Fruit fly (Drosophila melanogaster): ENCODE data around the gene CG9330.

The CG9330 gene

dm6 chr3L:19552136-19552773, 33.8 kb upstream of the CG9330 start, which contains the start of the genes Ltn1 and CG9300 (continued):
- peak; percentile 12; the same call in 2 of the 3 replicates for TF ChIP-seq zen2 (GFP tag; IDR thresholded peaks at IDR 0.05; ENCODE audit: partially characterized antibody)
- TF ChIP-seq hkb (optimal IDR thresholded peaks at IDR 0.05) = no peak
- TF ChIP-seq hkb (GFP tag; IDR thresholded peaks at IDR 0.05) = no peak
- TF ChIP-seq bab2 (GFP tag; optimal IDR thresholded peaks at IDR 0.05) = no peak
- TF ChIP-seq Rfx (GFP tag; IDR thresholded peaks at IDR 0.05) = peak; percentile 58
- peak; percentile 10 for TF ChIP-seq NC2α (GFP tag; optimal IDR thresholded peaks at IDR 0.05)
- no peak for TF ChIP-seq CG1602 (GFP tag; optimal IDR thresholded peaks at IDR 0.05)
- TF ChIP-seq CG1529 (GFP tag; optimal IDR thresholded peaks at IDR 0.05) = no peak
- TF ChIP-seq CG12155 (GFP tag; optimal IDR thresholded peaks at IDR 0.05) = peak; percentile 6
- peak; percentile 3 for TF ChIP-seq dmrt11E (tag; optimal IDR thresholded peaks at IDR 0.05)
- TF ChIP-seq BEAF-32 (GFP tag; optimal IDR thresholded peaks at IDR 0.05) = peak; percentile 69
- TF ChIP-seq Ssrp (tag; optimal IDR thresholded peaks at IDR 0.05) = no peak
- TF ChIP-seq h (optimal IDR thresholded peaks at IDR 0.05) = no peak
- TF ChIP-seq Oli (tag; optimal IDR thresholded peaks at IDR 0.05) = no peak
- 0 out of 2 replicates have a peak, but pooled peaks have one; percentile 34 for TF ChIP-seq CG9932 (GFP tag; IDR thresholded peaks at IDR 0.05)
- peak; percentile 50 for TF ChIP-seq NfI (GFP tag; optimal IDR thresholded peaks at IDR 0.05)
- TF ChIP-seq abd-A (tag; optimal IDR thresholded peaks at IDR 0.05) = no peak
- TF ChIP-seq kah (GFP tag; optimal IDR thresholded peaks at IDR 0.05) = peak; percentile 59
- TF ChIP-seq Trl (optimal IDR thresholded peaks at IDR 0.05) = no peak
- TF ChIP-seq Trl (GFP tag; optimal IDR thresholded peaks at IDR 0.05) = peak; percentile 53
- TF ChIP-seq wdn (GFP tag; IDR thresholded peaks at IDR 0.05) = peak; percentile 52; the same call in 1 of the 2 replicates
- peak; percentile 93 for TF ChIP-seq sens (GFP tag)
- no peak for TF ChIP-seq CG1647 (GFP tag; optimal IDR thresholded peaks at IDR 0.05)
- TF ChIP-seq slbo (GFP tag; IDR thresholded peaks at IDR 0.05) = peak; percentile 25; the same call in 1 of the 2 replicates
- no peak for TF ChIP-seq CG11696 (GFP tag; IDR thresholded peaks at IDR 0.05)
- TF ChIP-seq mirr (GFP tag; optimal IDR thresholded peaks at IDR 0.05) = no peak
- TF ChIP-seq Ets97D (GFP tag; optimal IDR thresholded peaks at IDR 0.05) = peak; percentile 77
- peak; percentile 99 for TF ChIP-seq dm (GFP tag; optimal IDR thresholded peaks at IDR 0.05)
- peak; percentile 37 for TF ChIP-seq Myb (GFP tag; optimal IDR thresholded peaks at IDR 0.05)
- no peak for TF ChIP-seq ATbp (GFP tag; optimal IDR thresholded peaks at IDR 0.05)
- no peak for TF ChIP-seq fd3F (GFP tag; optimal IDR thresholded peaks at IDR 0.05)
- TF ChIP-seq ac (GFP tag; optimal IDR thresholded peaks at IDR 0.05) = no peak
- no peak for TF ChIP-seq cato (GFP tag; optimal IDR thresholded peaks at IDR 0.05; ENCODE audit: borderline replicate concordance)
- peak; percentile 45; the same call in 1 of the 2 replicates for TF ChIP-seq E2f1 (GFP tag; IDR thresholded peaks at IDR 0.05)
- TF ChIP-seq pita (GFP tag; optimal IDR thresholded peaks at IDR 0.05) = no peak
- TF ChIP-seq row (GFP tag; IDR thresholded peaks at IDR 0.05) = no peak
- peak; percentile 14 for TF ChIP-seq psq (GFP tag; optimal IDR thresholded peaks at IDR 0.05)
- no peak for TF ChIP-seq CG8944 (GFP tag; optimal IDR thresholded peaks at IDR 0.05)
- TF ChIP-seq unpg (GFP tag; optimal IDR thresholded peaks at IDR 0.05) = no peak
- peak; percentile 4 for TF ChIP-seq CG4424 (GFP tag; optimal IDR thresholded peaks at IDR 0.05)
- TF ChIP-seq CG4617 (GFP tag; optimal IDR thresholded peaks at IDR 0.05; ENCODE audit: borderline replicate concordance) = peak; percentile 93
- peak; percentile 91 for TF ChIP-seq MESR4 (GFP tag; optimal IDR thresholded peaks at IDR 0.05)
- no peak for TF ChIP-seq grn (GFP tag; optimal IDR thresholded peaks at IDR 0.05)
- no peak for TF ChIP-seq CG7928 (GFP tag; optimal IDR thresholded peaks at IDR 0.05)
- no peak for TF ChIP-seq chif (GFP tag; optimal IDR thresholded peaks at IDR 0.05)
- TF ChIP-seq CG1832 (GFP tag; optimal IDR thresholded peaks at IDR 0.05) = no peak
- TF ChIP-seq CG4328 (GFP tag; optimal IDR thresholded peaks at IDR 0.05) = no peak
- peak; percentile 23 for TF ChIP-seq Antp (GFP tag; optimal IDR thresholded peaks at IDR 0.05)
- no peak for TF ChIP-seq CG4820 (GFP tag; optimal IDR thresholded peaks at IDR 0.05)
- TF ChIP-seq so (GFP tag; IDR thresholded peaks at IDR 0.05) = 0 out of 3 replicates have a peak, but pooled peaks have one; percentile 44
- TF ChIP-seq BtbVII (GFP tag; optimal IDR thresholded peaks at IDR 0.05) = no peak
- no peak for TF ChIP-seq Drgx (GFP tag; IDR thresholded peaks at IDR 0.05)
